Worm (Caenorhabditis elegans) whole organism, young adult: ENCODE results near the gene ZK418.5.

ENCODE experiments used
- B0019.2 ChIP-seq: fragments of 200-800 bp; sonication (Bioruptor generic); conservative IDR thresholded peaks from 2 replicates; pipeline ENCODE4 v1.3.6; 2022; ENCODE audit warnings: missing genetic modification reagents, missing genetic modification characterization, missing compliant biosample characterization
- B0261.1 ChIP-seq: sonication (generic microtip); optimal IDR thresholded peaks from 2 replicates; lab custom pipeline; 2016; ENCODE audit warnings: mild to moderate bottlenecking, missing genetic modification characterization, moderate library complexity, missing compliant biosample characterization
- B0336.3 ChIP-seq: fragments of 200-800 bp; sonication (Bioruptor generic); IDR thresholded peaks from 2 replicates; pipeline ENCODE4 v1.3.6; 2022; ENCODE audit warnings: missing genetic modification characterization, missing compliant biosample characterization
- C17E4.6 ChIP-seq: fragments of 200-800 bp; sonication (Bioruptor generic); IDR thresholded peaks from 2 replicates; pipeline ENCODE4 v1.3.6; 2022; ENCODE audit warnings: missing genetic modification reagents, missing genetic modification characterization, missing compliant biosample characterization
- F10E7.11 ChIP-seq: sonication (generic microtip); optimal IDR thresholded peaks from 2 replicates; lab custom pipeline; 2017; ENCODE audit warnings: mild to moderate bottlenecking, missing genetic modification characterization, moderate library complexity, missing compliant biosample characterization
- F22D6.2 ChIP-seq: sonication (generic microtip); optimal IDR thresholded peaks from 2 replicates; lab custom pipeline; 2016; ENCODE audit warnings: mild to moderate bottlenecking, missing genetic modification characterization, missing compliant biosample characterization
- K11D2.4 ChIP-seq: fragments of 200-800 bp; sonication (Bioruptor generic); IDR thresholded peaks from 2 replicates; pipeline ENCODE4 v1.3.6; 2022; ENCODE audit warnings: missing genetic modification reagents, missing genetic modification characterization, missing compliant biosample characterization
- Y53G8AR.9 ChIP-seq: fragments of 200-800 bp; sonication (Bioruptor generic); conservative IDR thresholded peaks from 2 replicates; pipeline ENCODE4 v1.3.6; 2022; ENCODE audit warnings: missing genetic modification reagents, missing genetic modification characterization, missing compliant biosample characterization
- Y79H2A.3 ChIP-seq: fragments of 200-800 bp; sonication (Bioruptor generic); conservative IDR thresholded peaks from 2 replicates; pipeline ENCODE4 v1.3.6; 2022; ENCODE audit warnings: missing genetic modification reagents, missing genetic modification characterization, missing compliant biosample characterization
- Y95B8A.8 ChIP-seq: fragments of 200-800 bp; sonication (Bioruptor generic); IDR thresholded peaks from 2 replicates; pipeline ENCODE4 v1.3.6; 2022; ENCODE audit warnings: missing genetic modification reagents, missing genetic modification characterization, missing compliant biosample characterization
- ama-1 ChIP-seq, 3 experiments: fragments of 150-350 bp in 1 of 3; sonication (generic microtip) in 2 of 3; optimal IDR thresholded peaks; 2 replicates each; lab custom pipeline; 2014 to 2018; ENCODE audit warnings: missing biosample characterization in 2 of 3, missing genetic modification characterization in 2 of 3, missing genetic modification reagents in 2 of 3
- attf-6 ChIP-seq: fragments of 200-800 bp; sonication (Bioruptor generic); IDR thresholded peaks from 2 replicates; pipeline ENCODE4 v1.3.6; 2022; ENCODE audit warnings: missing genetic modification reagents, missing genetic modification characterization, missing compliant biosample characterization
- bed-2 ChIP-seq: fragments of 200-800 bp; sonication (Bioruptor generic); IDR thresholded peaks from 2 replicates; pipeline ENCODE4 v1.3.6; 2022; ENCODE audit warnings: missing genetic modification reagents, missing genetic modification characterization, missing compliant biosample characterization
- ceh-100 ChIP-seq: fragments of 200-800 bp; sonication (Bioruptor generic); IDR thresholded peaks from 2 replicates; pipeline ENCODE4 v1.3.6; 2022; ENCODE audit warnings: missing genetic modification reagents, missing genetic modification characterization, missing compliant biosample characterization
- ceh-40 ChIP-seq: fragments of 200-800 bp; sonication (Bioruptor generic); IDR thresholded peaks from 2 replicates; pipeline ENCODE4 v1.3.6; 2022; ENCODE audit warnings: missing genetic modification characterization, missing compliant biosample characterization
- ceh-79 ChIP-seq: sonication (generic microtip); optimal IDR thresholded peaks from 2 replicates; lab custom pipeline; 2017; ENCODE audit warnings: mild to moderate bottlenecking, missing genetic modification characterization, missing compliant biosample characterization
- dpff-1 ChIP-seq: sonication (generic microtip); optimal IDR thresholded peaks from 2 replicates; lab custom pipeline; 2017; ENCODE audit warnings: mild to moderate bottlenecking, missing genetic modification characterization, missing compliant biosample characterization
- dpl-1 ChIP-seq: fragments of 150-350 bp; optimal IDR thresholded peaks from 2 replicates; lab custom pipeline; 2014; ENCODE audit warnings: missing biosample characterization, missing genetic modification reagents, missing genetic modification characterization
- efl-1 ChIP-seq: fragments of 150-350 bp; optimal IDR thresholded peaks from 2 replicates; lab custom pipeline; 2014; ENCODE audit warnings: missing biosample characterization, missing genetic modification reagents, missing genetic modification characterization
- egl-18 ChIP-seq: fragments of 200-800 bp; sonication (Bioruptor generic); IDR thresholded peaks from 2 replicates; pipeline ENCODE4 v1.3.6; 2022; ENCODE audit warnings: missing genetic modification reagents, missing genetic modification characterization, missing compliant biosample characterization
- egrh-3 ChIP-seq: fragments of 200-800 bp; sonication (Bioruptor generic); IDR thresholded peaks from 2 replicates; pipeline ENCODE4 v1.3.6; 2022; ENCODE audit warnings: missing genetic modification reagents, missing genetic modification characterization, missing compliant biosample characterization
- hmg-1.2 ChIP-seq: fragments of 200-800 bp; sonication (Bioruptor generic); IDR thresholded peaks from 2 replicates; pipeline ENCODE4 v1.3.6; 2022; ENCODE audit warnings: missing genetic modification reagents, missing genetic modification characterization, missing compliant biosample characterization
- lag-1 ChIP-seq: fragments of 200-800 bp; sonication (Bioruptor generic); IDR thresholded peaks from 2 replicates; pipeline ENCODE4 v1.3.6; 2022; ENCODE audit warnings: missing genetic modification reagents, missing genetic modification characterization, missing compliant biosample characterization
- let-526 ChIP-seq: fragments of 200-800 bp; sonication (Bioruptor generic); IDR thresholded peaks from 2 replicates; pipeline ENCODE4 v1.3.6; 2022; ENCODE audit warnings: missing genetic modification reagents, missing genetic modification characterization, missing compliant biosample characterization
- let-607 ChIP-seq, 2 experiments: fragments of 200-800 bp in 1 of 2; sonication (Bioruptor generic) in 1 of 2; sonication (generic microtip) in 1 of 2; optimal IDR thresholded peaks; 2 replicates each; lab custom pipeline; 2016 to 2018; ENCODE audit warnings: mild to moderate bottlenecking in 2 of 2, missing compliant biosample characterization in 2 of 2, missing genetic modification characterization in 2 of 2, moderate library complexity in 2 of 2, missing genotype in 1 of 2
- lin-26 ChIP-seq: fragments of 200-800 bp; sonication (Bioruptor generic); IDR thresholded peaks from 2 replicates; pipeline ENCODE4 v1.3.6; 2022; ENCODE audit warnings: missing genetic modification reagents, missing genetic modification characterization, missing compliant biosample characterization
- lin-54 ChIP-seq: fragments of 200-800 bp; sonication (Bioruptor generic); optimal IDR thresholded peaks from 2 replicates; lab custom pipeline; 2018; ENCODE audit warnings: mild to moderate bottlenecking, missing genetic modification characterization, missing compliant biosample characterization
- lsy-27 ChIP-seq: sonication (generic microtip); optimal IDR thresholded peaks from 2 replicates; lab custom pipeline; 2017; ENCODE audit warnings: missing genetic modification characterization, mild to moderate bottlenecking, missing compliant biosample characterization, antibody characterized with exemption, missing genotype, borderline replicate concordance; ENCODE audit not compliant: insufficient read depth
- madf-3 ChIP-seq: fragments of 200-800 bp; sonication (Bioruptor generic); IDR thresholded peaks from 2 replicates; pipeline ENCODE4 v1.3.6; 2022; ENCODE audit warnings: missing genetic modification reagents, missing genetic modification characterization, missing compliant biosample characterization
- madf-6 ChIP-seq: fragments of 200-800 bp; sonication (Bioruptor generic); IDR thresholded peaks from 2 replicates; pipeline ENCODE4 v1.3.6; 2022; ENCODE audit warnings: missing genetic modification reagents, missing genetic modification characterization, missing compliant biosample characterization
- mcd-1 ChIP-seq: fragments of 200-800 bp; sonication (Bioruptor generic); IDR thresholded peaks from 2 replicates; pipeline ENCODE4 v1.3.6; 2022; ENCODE audit warnings: missing genetic modification reagents, missing genetic modification characterization, missing compliant biosample characterization
- mel-28 ChIP-seq: sonication (generic microtip); optimal IDR thresholded peaks from 2 replicates; lab custom pipeline; 2016; ENCODE audit warnings: borderline replicate concordance, mild to moderate bottlenecking, missing genetic modification characterization, missing compliant biosample characterization
- nfya-1 ChIP-seq: sonication (generic microtip); optimal IDR thresholded peaks from 2 replicates; lab custom pipeline; 2017; ENCODE audit warnings: antibody characterized with exemption, missing compliant biosample characterization, missing genetic modification characterization, borderline replicate concordance; ENCODE audit not compliant: insufficient read depth
- nfyb-1 ChIP-seq: fragments of 200-800 bp; sonication (Bioruptor generic); IDR thresholded peaks from 2 replicates; pipeline ENCODE4 v1.3.6; 2022; ENCODE audit warnings: missing genetic modification reagents, missing genetic modification characterization, missing compliant biosample characterization
- nhr-27 ChIP-seq: fragments of 200-800 bp; sonication (Bioruptor generic); optimal IDR thresholded peaks from 2 replicates; lab custom pipeline; 2018; ENCODE audit warnings: mild to moderate bottlenecking, missing genetic modification characterization, moderate library complexity, missing compliant biosample characterization
- nhr-90 ChIP-seq: sonication (generic microtip); optimal IDR thresholded peaks from 2 replicates; lab custom pipeline; 2016; ENCODE audit warnings: missing genotype, mild to moderate bottlenecking, missing genetic modification characterization, missing compliant biosample characterization
- pbrm-1 ChIP-seq: fragments of 200-800 bp; sonication (Bioruptor generic); IDR thresholded peaks from 2 replicates; pipeline ENCODE4 v1.3.6; 2022; ENCODE audit warnings: missing genetic modification reagents, missing genetic modification characterization, missing compliant biosample characterization
- repo-1 ChIP-seq: sonication (generic microtip); optimal IDR thresholded peaks from 2 replicates; lab custom pipeline; 2017; ENCODE audit warnings: mild to moderate bottlenecking, missing genetic modification characterization, missing compliant biosample characterization
- unc-130 ChIP-seq: sonication (generic microtip); optimal IDR thresholded peaks from 2 replicates; lab custom pipeline; 2016; ENCODE audit warnings: missing genetic modification reagents, missing genetic modification characterization, missing compliant biosample characterization
- xnd-1 ChIP-seq: sonication (generic microtip); optimal IDR thresholded peaks from 2 replicates; lab custom pipeline; 2016; ENCODE audit warnings: missing genotype, missing genetic modification reagents, missing genetic modification characterization, missing compliant biosample characterization
- zim-3 ChIP-seq: sonication (generic microtip); optimal IDR thresholded peaks from 2 replicates; lab custom pipeline; 2017; ENCODE audit warnings: mild to moderate bottlenecking, missing genetic modification characterization, moderate library complexity, missing compliant biosample characterization
- ztf-18 ChIP-seq: sonication (generic microtip); optimal IDR thresholded peaks from 2 replicates; lab custom pipeline; 2016; ENCODE audit warnings: missing genotype, mild to moderate bottlenecking, missing genetic modification characterization, missing compliant biosample characterization
- ztf-25 ChIP-seq: fragments of 200-800 bp; sonication (Bioruptor generic); IDR thresholded peaks from 2 replicates; pipeline ENCODE4 v1.3.6; 2022; ENCODE audit warnings: missing genetic modification reagents, missing genetic modification characterization, missing compliant biosample characterization
- ztf-3 ChIP-seq: fragments of 200-800 bp; sonication (Bioruptor generic); optimal IDR thresholded peaks from 2 replicates; lab custom pipeline; 2018; ENCODE audit warnings: mild to moderate bottlenecking, missing genetic modification characterization, missing compliant biosample characterization

Gene ZK418.5

DNA sequence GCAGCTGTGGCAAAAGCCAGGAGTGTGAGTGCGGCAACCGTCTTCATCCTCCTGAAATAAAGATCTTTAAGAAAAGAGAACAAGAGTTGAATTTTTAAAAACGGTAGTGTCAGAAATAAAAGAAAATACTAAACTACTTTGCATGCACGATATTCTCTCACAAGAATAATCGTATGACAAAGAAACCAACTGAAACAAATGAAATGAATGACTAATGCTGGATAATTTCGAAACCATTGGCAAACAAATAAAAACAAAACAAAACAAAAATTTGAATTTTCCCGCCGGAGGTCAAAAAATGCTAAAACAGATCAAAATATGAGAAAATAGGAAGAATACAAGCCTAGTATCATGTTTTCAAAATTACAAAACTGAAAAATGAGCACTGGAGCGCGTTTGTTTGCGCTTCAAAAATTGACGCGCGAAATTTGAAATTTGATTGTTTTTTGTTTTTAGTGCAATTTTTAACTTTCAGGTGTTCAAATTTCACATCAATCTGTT, 30.3 kb upstream of the ZK418.5 start, which contains the start of gene cpg-2 (continued):
- TF ChIP-seq dpl-1 (GFP tag; lab: Kevin White, UChicago), result peak; percentile 95
- TF ChIP-seq madf-3 (GFP tag; lab: Robert Waterston, UW), result peak; percentile 91
- TF ChIP-seq B0019.2 (GFP tag; lab: Robert Waterston, UW), result peak; percentile 80
- peak; percentile 99 for TF ChIP-seq efl-1
- TF ChIP-seq hmg-1.2 (GFP tag; lab: Robert Waterston, UW), result peak; percentile 66
- no peak for TF ChIP-seq egl-18
- no peak for TF ChIP-seq nfya-1 (tag; lab: Kevin White, UChicago)
- no peak for TF ChIP-seq ceh-79 (tag; lab: Kevin White, UChicago)
- peak; percentile 94 for TF ChIP-seq unc-130
- TF ChIP-seq attf-6 (GFP tag; lab: Robert Waterston, UW), result peak; percentile 73; the same call in 1 of the 2 replicates
- no peak for TF ChIP-seq repo-1
- TF ChIP-seq K11D2.4 (GFP tag; lab: Robert Waterston, UW), result no peak
- no peak for TF ChIP-seq F22D6.2 (tag; lab: Kevin White, UChicago)
- no peak for TF ChIP-seq B0261.1
- peak; percentile 21 for TF ChIP-seq ztf-18 (tag; lab: Kevin White, UChicago)
- TF ChIP-seq nfyb-1 (GFP tag; lab: Robert Waterston, UW), result peak; percentile 57; the same call in 1 of the 2 replicates
- TF ChIP-seq xnd-1 (tag; lab: Kevin White, UChicago), result peak; percentile 97
- 0 out of 2 replicates have a peak, but pooled peaks have one; percentile 67 for TF ChIP-seq Y79H2A.3
- peak; percentile 73; the same call in 1 of the 2 replicates for TF ChIP-seq Y53G8AR.9 (GFP tag; lab: Robert Waterston, UW)
- TF ChIP-seq C17E4.6 (GFP tag; lab: Robert Waterston, UW), result peak; percentile 78; the same call in 1 of the 2 replicates
- peak; percentile 100 for TF ChIP-seq madf-6 (GFP tag; lab: Robert Waterston, UW)
- TF ChIP-seq B0336.3 (GFP tag; lab: Robert Waterston, UW), result peak; percentile 79
- TF ChIP-seq mel-28, result no peak
- peak; percentile 27; the same call in 1 of the 2 replicates for TF ChIP-seq pbrm-1 (GFP tag; lab: Robert Waterston, UW)
- TF ChIP-seq ceh-40 (GFP tag; lab: Robert Waterston, UW), result no peak
- peak; percentile 81 for TF ChIP-seq mcd-1 (GFP tag; lab: Robert Waterston, UW)
- TF ChIP-seq F10E7.11 (tag; lab: Kevin White, UChicago), result no peak

- TF ChIP-seq nfya-1 (tag; lab: Kevin White, UChicago) (no peak), bed-2 (no peak), ama-1 (optimal IDR thresholded peaks at IDR 0.05; lab: Kevin White, UChicago) (no peak), ama-1 (GFP tag; optimal IDR thresholded peaks at IDR 0.05; lab: Kevin White, UChicago) (peak in 1 of 2 experiments; percentile 88), let-526 (no peak), ztf-25 (GFP tag; lab: Robert Waterston, UW) (peak; percentile 72; the same call in 1 of the 2 replicates), unc-130 (peak; percentile 74), K11D2.4 (GFP tag; lab: Robert Waterston, UW) (no peak), ztf-3 (GFP tag; lab: Kevin White, UChicago) (no peak), lin-54 (peak; percentile 70), egrh-3 (GFP tag; lab: Robert Waterston, UW) (no peak), F22D6.2 (tag; lab: Kevin White, UChicago) (no peak), lin-26 (GFP tag; lab: Robert Waterston, UW) (peak; percentile 82), zim-3 (tag; lab: Kevin White, UChicago) (no peak), ceh-100 (GFP tag; lab: Robert Waterston, UW) (peak; percentile 35), nfyb-1 (GFP tag; lab: Robert Waterston, UW) (no peak; the same call in 1 of the 2 replicates), Y95B8A.8 (GFP tag; lab: Robert Waterston, UW) (peak; percentile 92), let-607 (tag; optimal IDR thresholded peaks at IDR 0.05; lab: Kevin White, UChicago) (no peak), lag-1 (GFP tag; lab: Robert Waterston, UW) (no peak), nhr-27 (tag; lab: Kevin White, UChicago) (no peak), madf-6 (GFP tag; lab: Robert Waterston, UW) (peak; percentile 84), nhr-90 (no peak), xnd-1 (tag; lab: Kevin White, UChicago) (peak; percentile 59), C17E4.6 (GFP tag; lab: Robert Waterston, UW) (0 out of 2 replicates have a peak, but pooled peaks have one; percentile 11), dpff-1 (tag; lab: Kevin White, UChicago) (no peak), lsy-27 (tag; lab: Kevin White, UChicago) (no peak)
Measured at ce11 chrIII:7101814-7102477, 28.3 kb upstream of the ZK418.5 start.
